Worm (Caenorhabditis elegans) whole organism, late embryonic: Measurements from ENCODE around the gene ogdh-2.

ENCODE experiments used
- C08G9.2 ChIP-seq: sonication (generic microtip); optimal IDR thresholded peaks from 2 replicates; lab custom pipeline; 2016; ENCODE audit warnings: mild to moderate bottlenecking, missing genetic modification characterization, moderate library complexity, missing compliant biosample characterization
- K02D7.2 ChIP-seq: sonication (generic microtip); optimal IDR thresholded peaks from 2 replicates; lab custom pipeline; 2017; ENCODE audit warnings: mild to moderate bottlenecking, missing genetic modification characterization, missing compliant biosample characterization
- K09A11.1 ChIP-seq: sonication (generic microtip); optimal IDR thresholded peaks from 2 replicates; lab custom pipeline; 2017; ENCODE audit warnings: antibody characterized with exemption, mild to moderate bottlenecking, missing genetic modification characterization, missing compliant biosample characterization; ENCODE audit not compliant: insufficient read depth
- Y22D7AL.16 ChIP-seq: sonication (generic microtip); optimal IDR thresholded peaks from 2 replicates; lab custom pipeline; 2016; ENCODE audit warnings: missing genetic modification characterization, missing compliant biosample characterization
- ama-1 ChIP-seq: fragments of 150-350 bp; optimal IDR thresholded peaks from 2 replicates; lab custom pipeline; 2014
- ceh-30 ChIP-seq: fragments of 150-350 bp; optimal IDR thresholded peaks from 2 replicates; lab custom pipeline; 2014; ENCODE audit warnings: missing biosample characterization, missing genetic modification characterization
- ceh-31 ChIP-seq: sonication (generic microtip); optimal IDR thresholded peaks from 2 replicates; lab custom pipeline; 2016; ENCODE audit warnings: missing genetic modification characterization, missing compliant biosample characterization
- ceh-34 ChIP-seq: sonication (generic microtip); optimal IDR thresholded peaks from 2 replicates; lab custom pipeline; 2016; ENCODE audit warnings: mild to moderate bottlenecking, missing genetic modification characterization, missing compliant biosample characterization
- ceh-45 ChIP-seq: fragments of 200-800 bp; sonication (Bioruptor generic); IDR thresholded peaks from 2 replicates; pipeline ENCODE4 v1.3.6; 2022; ENCODE audit warnings: missing genetic modification reagents, missing genetic modification characterization, missing compliant biosample characterization
- ceh-6 ChIP-seq: fragments of 200-800 bp; sonication (Bioruptor generic); optimal IDR thresholded peaks from 2 replicates; lab custom pipeline; 2018; ENCODE audit warnings: mild to moderate bottlenecking, missing genetic modification characterization, missing compliant biosample characterization
- ceh-9 ChIP-seq: sonication (generic microtip); optimal IDR thresholded peaks from 2 replicates; lab custom pipeline; 2016; ENCODE audit warnings: mild to moderate bottlenecking, missing genetic modification characterization, inconsistent platforms, missing compliant biosample characterization
- che-1 ChIP-seq: sonication (generic microtip); optimal IDR thresholded peaks from 2 replicates; lab custom pipeline; 2016; ENCODE audit warnings: mild to moderate bottlenecking, missing genetic modification characterization, missing compliant biosample characterization
- dve-1 ChIP-seq: sonication (generic microtip); optimal IDR thresholded peaks from 2 replicates; lab custom pipeline; 2017; ENCODE audit warnings: antibody characterized with exemption, mild to moderate bottlenecking, missing genetic modification characterization, missing compliant biosample characterization
- elt-2 ChIP-seq: sonication (generic microtip); optimal IDR thresholded peaks from 2 replicates; lab custom pipeline; 2016; ENCODE audit warnings: missing genetic modification reagents, missing genetic modification characterization, missing compliant biosample characterization
- elt-4 ChIP-seq: sonication (generic microtip); optimal IDR thresholded peaks from 2 replicates; lab custom pipeline; 2016; ENCODE audit warnings: missing genetic modification characterization, missing compliant biosample characterization
- gmeb-2 ChIP-seq: sonication (generic microtip); optimal IDR thresholded peaks from 2 replicates; lab custom pipeline; 2016; ENCODE audit warnings: missing genetic modification characterization, inconsistent platforms, missing compliant biosample characterization
- hlh-13 ChIP-seq: fragments of 200-800 bp; sonication (Bioruptor generic); optimal IDR thresholded peaks from 2 replicates; lab custom pipeline; 2018; ENCODE audit warnings: mild to moderate bottlenecking, missing genetic modification characterization, missing compliant biosample characterization
- hlh-30 ChIP-seq: sonication (generic microtip); optimal IDR thresholded peaks from 2 replicates; lab custom pipeline; 2017; ENCODE audit warnings: antibody characterized with exemption, missing genetic modification characterization, missing compliant biosample characterization; ENCODE audit not compliant: insufficient read depth
- hlh-8 ChIP-seq: sonication (generic microtip); optimal IDR thresholded peaks from 2 replicates; lab custom pipeline; 2016; ENCODE audit warnings: missing genotype, missing genetic modification characterization, missing compliant biosample characterization
- lim-6 ChIP-seq: sonication (generic microtip); optimal IDR thresholded peaks from 2 replicates; lab custom pipeline; 2016; ENCODE audit warnings: missing genetic modification characterization, missing compliant biosample characterization
- lin-11 ChIP-seq: fragments of 200-800 bp; sonication (Bioruptor generic); optimal IDR thresholded peaks from 2 replicates; lab custom pipeline; 2018; ENCODE audit warnings: mild to moderate bottlenecking, missing genetic modification characterization, missing compliant biosample characterization
- mec-3 ChIP-seq: sonication (generic microtip); optimal IDR thresholded peaks from 2 replicates; lab custom pipeline; 2016; ENCODE audit warnings: borderline replicate concordance, missing genetic modification characterization, missing compliant biosample characterization
- nfya-1 ChIP-seq: sonication (generic microtip); optimal IDR thresholded peaks from 2 replicates; lab custom pipeline; 2017; ENCODE audit warnings: missing genetic modification characterization, mild to moderate bottlenecking, missing compliant biosample characterization, antibody characterized with exemption, moderate library complexity
- pag-3 ChIP-seq: sonication (generic microtip); optimal IDR thresholded peaks from 2 replicates; lab custom pipeline; 2016; ENCODE audit warnings: missing compliant biosample characterization, missing genetic modification characterization, borderline replicate concordance
- pha-2 ChIP-seq: sonication (generic microtip); optimal IDR thresholded peaks from 2 replicates; lab custom pipeline; 2017; ENCODE audit warnings: mild to moderate bottlenecking, missing genetic modification characterization, missing compliant biosample characterization
- pros-1 ChIP-seq: fragments of 150-350 bp; optimal IDR thresholded peaks from 2 replicates; lab custom pipeline; 2014; ENCODE audit warnings: missing biosample characterization, missing genetic modification reagents, missing genetic modification characterization
- rnt-1 ChIP-seq: sonication (generic microtip); optimal IDR thresholded peaks from 2 replicates; lab custom pipeline; 2016; ENCODE audit warnings: missing genetic modification characterization, missing compliant biosample characterization
- sox-2 ChIP-seq: fragments of 200-800 bp; sonication (Bioruptor generic); IDR thresholded peaks from 2 replicates; pipeline ENCODE4 v1.3.6; 2022; ENCODE audit warnings: missing genetic modification reagents, missing genetic modification characterization, missing compliant biosample characterization
- tbx-7 ChIP-seq: sonication (generic microtip); optimal IDR thresholded peaks from 2 replicates; lab custom pipeline; 2016; ENCODE audit warnings: missing genotype, missing genetic modification characterization, missing compliant biosample characterization
- unc-3 ChIP-seq, 2 experiments: fragments of 200-800 bp in 1 of 2; sonication (Bioruptor generic) in 1 of 2; sonication (generic microtip) in 1 of 2; conservative IDR thresholded peaks in 1 of 2; optimal IDR thresholded peaks in 1 of 2; 2 replicates each; pipeline versions ENCODE4 v1.3.6 to Lab custom; 2016 to 2022; ENCODE audit warnings: missing compliant biosample characterization in 2 of 2, missing genetic modification characterization in 2 of 2, missing genetic modification reagents in 1 of 2

ogdh-2 gene

ce11 chrV:12190943-12191569, 3.3 kb upstream of the ogdh-2 start, which contains the start of gene dpy-30:
Gene dpy-30, plus strand, starts transcription at chrV:12191519.
- TF ChIP-seq hlh-8 = no peak
- TF ChIP-seq sox-2 (GFP tag; lab: Robert Waterston, UW) = no peak
- TF ChIP-seq ceh-30 = peak; percentile 7
- TF ChIP-seq dve-1 (tag; lab: Kevin White, UChicago) = no peak
- TF ChIP-seq che-1 (tag; lab: Kevin White, UChicago) = no peak
- peak; percentile 33 for TF ChIP-seq hlh-30 (tag; lab: Kevin White, UChicago)
- TF ChIP-seq nfya-1 = peak; percentile 42
- TF ChIP-seq ceh-34 = peak; percentile 24

DNA sequence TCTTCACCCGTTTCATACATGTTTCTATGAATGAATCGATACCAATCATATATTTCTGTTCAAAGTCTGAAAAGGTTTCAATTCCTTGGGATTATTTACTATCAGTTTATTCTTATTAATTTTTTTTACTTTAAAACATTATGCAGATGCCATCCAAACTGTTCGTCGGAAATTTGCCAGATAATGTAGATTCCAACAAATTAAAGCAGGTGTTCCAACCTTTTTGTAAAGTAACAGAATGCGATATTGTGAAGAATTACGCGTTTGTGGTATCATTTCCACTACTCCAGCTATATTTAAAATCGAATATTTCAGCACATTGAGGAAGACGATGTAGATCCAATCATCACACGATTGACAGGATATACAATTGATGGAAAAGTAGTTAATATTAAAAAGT, 2.2 kb upstream of the ogdh-2 start, which contains the start of gene rnp-1:
Gene rnp-1 (plus strand): TSS at position 145 of the 400 bp plus-strand sequence.
- TF ChIP-seq ama-1 (lab: Kevin White, UChicago) (peak; percentile 11), K09A11.1 (no peak)

DNA sequence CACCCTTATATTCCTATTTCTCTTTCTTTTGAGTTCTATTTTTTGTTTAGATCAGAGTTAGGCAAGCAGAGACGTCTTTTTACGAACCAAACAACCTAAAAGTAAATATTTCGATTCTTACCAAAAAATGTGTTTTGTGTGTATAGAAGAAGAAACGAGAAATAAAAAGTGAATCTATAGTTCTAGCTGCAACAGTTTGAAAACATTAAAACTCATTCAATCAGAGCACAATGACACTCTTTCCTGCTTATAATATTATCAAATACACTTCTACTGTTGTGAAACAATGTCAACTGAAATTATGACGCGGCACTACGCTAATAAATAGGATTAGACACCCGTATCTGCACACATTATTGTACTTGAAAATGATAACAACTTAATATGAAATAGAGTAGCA, 1.5 kb downstream of the ogdh-2 start, which contains the start of gene ZK836.3:
Gene ZK836.3 (minus strand): TSS at position 101 of the 400 bp plus-strand sequence.
- no peak for TF ChIP-seq mec-3
- no peak for TF ChIP-seq C08G9.2 (tag; lab: Kevin White, UChicago)
- no peak for TF ChIP-seq pha-2 (tag; lab: Kevin White, UChicago)
- no peak for TF ChIP-seq ceh-34
- no peak for TF ChIP-seq elt-2
- no peak for TF ChIP-seq hlh-13 (GFP tag; lab: Kevin White, UChicago)
- no peak for TF ChIP-seq dve-1 (tag; lab: Kevin White, UChicago)

ce11 chrV:12196659-12197058, 2.4 kb downstream of the ogdh-2 start:
- no peak for TF ChIP-seq ceh-31 (tag; lab: Kevin White, UChicago)
- no peak for TF ChIP-seq K02D7.2
- TF ChIP-seq hlh-8 = no peak
- TF ChIP-seq ceh-9 (tag; lab: Kevin White, UChicago) = no peak
- no peak for TF ChIP-seq lim-6 (tag; lab: Kevin White, UChicago)
- no peak for TF ChIP-seq ceh-45
- no peak for TF ChIP-seq unc-3 (GFP tag; conservative IDR thresholded peaks at IDR 0.05; lab: Robert Waterston, UW)
- TF ChIP-seq unc-3 (tag; optimal IDR thresholded peaks at IDR 0.05; lab: Kevin White, UChicago) = no peak
- TF ChIP-seq tbx-7 = no peak
- TF ChIP-seq Y22D7AL.16 (tag; lab: Kevin White, UChicago) = no peak
- no peak for TF ChIP-seq pros-1 (tag; lab: Kevin White, UChicago)
- no peak for TF ChIP-seq lin-11 (tag; lab: Kevin White, UChicago)
- no peak for TF ChIP-seq pag-3 (tag; lab: Kevin White, UChicago)
- no peak for TF ChIP-seq gmeb-2 (tag; lab: Kevin White, UChicago)
- TF ChIP-seq, all 69 proteins: peak for 0

DNA sequence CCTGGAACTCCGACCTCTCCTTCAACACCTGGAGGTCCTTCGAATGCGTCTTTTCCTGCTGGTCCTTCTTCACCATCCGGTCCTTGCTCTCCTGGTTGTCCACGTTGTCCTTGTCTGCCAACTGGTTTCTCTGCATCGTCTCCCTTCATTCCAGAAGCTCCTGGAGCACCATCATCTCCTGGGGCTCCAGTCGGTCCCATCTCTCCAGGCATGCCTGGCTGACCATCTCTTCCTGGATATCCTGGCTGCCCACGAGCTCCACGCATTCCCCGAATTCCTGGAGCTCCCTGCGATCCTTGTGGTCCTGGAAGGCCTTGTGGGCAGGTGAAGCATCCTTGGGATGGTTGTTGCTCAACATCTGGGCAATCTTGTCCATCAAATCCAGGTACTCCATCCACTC, 3.4 kb downstream of the ogdh-2 start:
- no peak for TF ChIP-seq sox-2 (GFP tag; lab: Robert Waterston, UW)
- TF ChIP-seq elt-4 (tag; lab: Kevin White, UChicago) = peak; percentile 39

DNA sequence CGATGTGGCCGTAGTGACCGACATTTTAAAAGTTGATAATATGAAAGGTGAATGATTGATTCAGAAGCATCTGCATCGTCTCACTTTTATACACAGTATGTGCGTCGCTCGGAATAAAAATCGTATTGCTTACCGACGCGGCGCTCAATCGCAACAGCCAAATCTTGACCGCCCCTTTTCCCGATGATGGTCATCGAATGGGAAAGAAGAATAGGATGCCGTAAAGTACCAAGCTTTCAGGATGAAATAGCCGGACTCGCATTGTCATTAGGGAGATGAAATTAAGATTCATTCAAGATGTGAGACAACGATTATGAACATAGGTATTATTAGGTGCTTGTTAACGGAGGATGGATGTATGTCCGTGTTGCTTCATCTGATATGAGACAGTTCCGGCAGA, 4.2 kb downstream of the ogdh-2 start, which contains the start of gene lon-3:
Gene lon-3 (minus strand): TSS at position 101 of the 400 bp plus-strand sequence.
- no peak for TF ChIP-seq ceh-6 (GFP tag; lab: Kevin White, UChicago)
- peak; percentile 4 for TF ChIP-seq rnt-1
